Worm (Caenorhabditis elegans): ENCODE data around the gene Y51H7C.41.

DNA sequence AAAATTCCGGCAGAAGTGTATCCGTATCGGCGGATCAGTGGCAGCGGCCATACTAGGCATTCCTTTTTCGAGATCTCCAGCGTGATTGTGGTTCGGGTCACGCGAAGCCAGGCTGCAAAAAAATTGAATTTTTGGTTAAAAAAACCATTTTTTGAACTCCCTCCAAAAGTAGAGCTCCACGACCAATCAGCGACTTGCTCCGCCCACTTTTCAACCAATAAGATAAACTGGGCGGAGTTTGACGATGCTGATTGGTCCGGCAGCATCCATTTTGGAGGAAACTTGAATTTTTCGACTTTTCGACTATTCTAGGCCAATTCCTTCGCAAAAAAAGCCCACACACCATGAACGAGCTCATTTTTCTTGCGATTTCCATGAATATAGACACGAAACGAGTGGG lies 28.6 kb upstream of the Y51H7C.41 start:
- TF ChIP-seq rcor-1 (GFP tag; IDR thresholded peaks at IDR 0.05) (no peak), unc-130 (GFP tag; optimal IDR thresholded peaks at IDR 0.05) (no peak), lin-35 (GFP tag; optimal IDR thresholded peaks at IDR 0.05) (no peak), dpl-1 (GFP tag; optimal IDR thresholded peaks at IDR 0.05) (no peak), ccch-3 (GFP tag; optimal IDR thresholded peaks at IDR 0.05) (no peak), Y53G8AR.9 (GFP tag; conservative IDR thresholded peaks at IDR 0.05) (no peak), bed-2 (GFP tag; IDR thresholded peaks at IDR 0.05) (no peak)

All from whole organism, young adult.